Worm (Caenorhabditis elegans) whole organism, young adult: Measurements from ENCODE around the gene T24G10.2.

Experiments
- B0019.2 ChIP-seq: fragments of 200-800 bp; sonication (Bioruptor generic); conservative IDR thresholded peaks from 2 replicates; pipeline ENCODE4 v1.3.6; 2022; ENCODE audit warnings: missing genetic modification reagents, missing genetic modification characterization, missing compliant biosample characterization
- B0035.1 ChIP-seq: sonication (generic microtip); optimal IDR thresholded peaks from 2 replicates; lab custom pipeline; 2016; ENCODE audit warnings: missing genetic modification characterization, mild to moderate bottlenecking, missing compliant biosample characterization, missing genotype, missing genetic modification reagents
- F23B12.7 ChIP-seq: sonication (generic microtip); optimal IDR thresholded peaks from 2 replicates; lab custom pipeline; 2017; ENCODE audit warnings: missing genetic modification characterization, mild to moderate bottlenecking, missing compliant biosample characterization, antibody characterized with exemption, moderate library complexity; ENCODE audit not compliant: insufficient read depth
- F33H1.4 ChIP-seq: fragments of 200-800 bp; sonication (Bioruptor generic); IDR thresholded peaks from 2 replicates; pipeline ENCODE4 v1.3.6; 2022; ENCODE audit warnings: missing genetic modification reagents, missing genetic modification characterization, missing compliant biosample characterization
- F49E8.2 ChIP-seq: sonication (generic microtip); optimal IDR thresholded peaks from 3 replicates; lab custom pipeline; 2017; ENCODE audit warnings: missing genetic modification characterization, mild to moderate bottlenecking, missing compliant biosample characterization, antibody characterized with exemption, moderate library complexity; ENCODE audit not compliant: insufficient read depth
- F52B5.7 ChIP-seq: sonication (generic microtip); optimal IDR thresholded peaks from 2 replicates; lab custom pipeline; 2016; ENCODE audit warnings: mild to moderate bottlenecking, missing genetic modification characterization, missing compliant biosample characterization
- F57C9.4 ChIP-seq: sonication (generic microtip); optimal IDR thresholded peaks from 2 replicates; lab custom pipeline; 2017; ENCODE audit warnings: mild to moderate bottlenecking, missing genetic modification characterization, missing compliant biosample characterization
- K11D2.4 ChIP-seq: fragments of 200-800 bp; sonication (Bioruptor generic); IDR thresholded peaks from 2 replicates; pipeline ENCODE4 v1.3.6; 2022; ENCODE audit warnings: missing genetic modification reagents, missing genetic modification characterization, missing compliant biosample characterization
- Y53G8AR.9 ChIP-seq: fragments of 200-800 bp; sonication (Bioruptor generic); conservative IDR thresholded peaks from 2 replicates; pipeline ENCODE4 v1.3.6; 2022; ENCODE audit warnings: missing genetic modification reagents, missing genetic modification characterization, missing compliant biosample characterization
- akir-1 ChIP-seq: fragments of 200-800 bp; sonication (Bioruptor generic); optimal IDR thresholded peaks from 2 replicates; lab custom pipeline; 2018; ENCODE audit warnings: mild to moderate bottlenecking, missing genetic modification characterization, moderate library complexity, missing compliant biosample characterization
- ama-1 ChIP-seq, 3 experiments: fragments of 150-350 bp in 1 of 3; sonication (generic microtip) in 2 of 3; optimal IDR thresholded peaks; 2 replicates each; lab custom pipeline; 2014 to 2018; ENCODE audit warnings: missing biosample characterization in 2 of 3, missing genetic modification characterization in 2 of 3, missing genetic modification reagents in 2 of 3
- ceh-40 ChIP-seq: fragments of 200-800 bp; sonication (Bioruptor generic); IDR thresholded peaks from 2 replicates; pipeline ENCODE4 v1.3.6; 2022; ENCODE audit warnings: missing genetic modification characterization, missing compliant biosample characterization
- ceh-91 ChIP-seq: fragments of 200-800 bp; sonication (Bioruptor generic); IDR thresholded peaks from 2 replicates; pipeline ENCODE4 v1.3.6; 2022; ENCODE audit warnings: missing genetic modification reagents, missing genetic modification characterization, missing compliant biosample characterization
- efl-1 ChIP-seq: fragments of 150-350 bp; optimal IDR thresholded peaks from 2 replicates; lab custom pipeline; 2014; ENCODE audit warnings: missing biosample characterization, missing genetic modification reagents, missing genetic modification characterization
- egl-44 ChIP-seq: fragments of 200-800 bp; sonication (Bioruptor generic); IDR thresholded peaks from 2 replicates; pipeline ENCODE4 v1.3.6; 2022; ENCODE audit warnings: missing genetic modification reagents, missing genetic modification characterization, missing compliant biosample characterization
- egrh-3 ChIP-seq: fragments of 200-800 bp; sonication (Bioruptor generic); IDR thresholded peaks from 2 replicates; pipeline ENCODE4 v1.3.6; 2022; ENCODE audit warnings: missing genetic modification reagents, missing genetic modification characterization, missing compliant biosample characterization
- ets-4 ChIP-seq: fragments of 200-800 bp; sonication (Bioruptor generic); optimal IDR thresholded peaks from 2 replicates; lab custom pipeline; 2018; ENCODE audit warnings: mild to moderate bottlenecking, missing genetic modification characterization, missing compliant biosample characterization
- hmg-20 ChIP-seq: fragments of 200-800 bp; sonication (Bioruptor generic); IDR thresholded peaks from 2 replicates; pipeline ENCODE4 v1.3.6; 2022; ENCODE audit warnings: missing genetic modification reagents, missing genetic modification characterization, missing compliant biosample characterization
- hrde-1 ChIP-seq: sonication (generic microtip); optimal IDR thresholded peaks from 2 replicates; lab custom pipeline; 2016; ENCODE audit warnings: missing genetic modification characterization, mild to moderate bottlenecking, missing compliant biosample characterization, moderate library complexity, missing genotype, missing genetic modification reagents, borderline replicate concordance
- let-607 ChIP-seq, 2 experiments: fragments of 200-800 bp in 1 of 2; sonication (Bioruptor generic) in 1 of 2; sonication (generic microtip) in 1 of 2; optimal IDR thresholded peaks; 2 replicates each; lab custom pipeline; 2016 to 2018; ENCODE audit warnings: mild to moderate bottlenecking in 2 of 2, missing compliant biosample characterization in 2 of 2, missing genetic modification characterization in 2 of 2, moderate library complexity in 2 of 2, missing genotype in 1 of 2
- lin-54 ChIP-seq: fragments of 200-800 bp; sonication (Bioruptor generic); optimal IDR thresholded peaks from 2 replicates; lab custom pipeline; 2018; ENCODE audit warnings: mild to moderate bottlenecking, missing genetic modification characterization, missing compliant biosample characterization
- lsl-1 ChIP-seq: fragments of 200-800 bp; sonication (Bioruptor generic); optimal IDR thresholded peaks from 2 replicates; lab custom pipeline; 2018; ENCODE audit warnings: mild to moderate bottlenecking, missing genetic modification characterization, moderate library complexity, missing compliant biosample characterization
- madf-6 ChIP-seq: fragments of 200-800 bp; sonication (Bioruptor generic); IDR thresholded peaks from 2 replicates; pipeline ENCODE4 v1.3.6; 2022; ENCODE audit warnings: missing genetic modification reagents, missing genetic modification characterization, missing compliant biosample characterization
- madf-8 ChIP-seq: fragments of 200-800 bp; sonication (Bioruptor generic); conservative IDR thresholded peaks from 2 replicates; pipeline ENCODE4 v1.3.6; 2022; ENCODE audit warnings: missing genetic modification reagents, missing genetic modification characterization, missing compliant biosample characterization
- mcd-1 ChIP-seq: fragments of 200-800 bp; sonication (Bioruptor generic); IDR thresholded peaks from 2 replicates; pipeline ENCODE4 v1.3.6; 2022; ENCODE audit warnings: missing genetic modification reagents, missing genetic modification characterization, missing compliant biosample characterization
- nhr-120 ChIP-seq: fragments of 200-800 bp; sonication (Bioruptor generic); IDR thresholded peaks from 2 replicates; pipeline ENCODE4 v1.3.6; 2022; ENCODE audit warnings: missing genetic modification characterization, missing compliant biosample characterization
- nhr-179 ChIP-seq: sonication (generic microtip); optimal IDR thresholded peaks from 2 replicates; lab custom pipeline; 2016; ENCODE audit warnings: mild to moderate bottlenecking, missing genetic modification characterization, missing compliant biosample characterization
- snpc-1.1 ChIP-seq: sonication (generic microtip); optimal IDR thresholded peaks from 2 replicates; lab custom pipeline; 2017; ENCODE audit warnings: missing genetic modification characterization, mild to moderate bottlenecking, missing compliant biosample characterization, antibody characterized with exemption, moderate library complexity, missing genotype, missing genetic modification reagents; ENCODE audit not compliant: insufficient read depth
- somi-1 ChIP-seq: fragments of 200-800 bp; sonication (Bioruptor generic); optimal IDR thresholded peaks from 2 replicates; lab custom pipeline; 2018; ENCODE audit warnings: mild to moderate bottlenecking, missing genetic modification characterization, missing compliant biosample characterization
- tbp1 ChIP-seq: fragments of 200-800 bp; sonication (Bioruptor generic); optimal IDR thresholded peaks from 2 replicates; lab custom pipeline; 2018; ENCODE audit warnings: mild to moderate bottlenecking, missing genetic modification characterization, missing compliant biosample characterization
- xnd-1 ChIP-seq: sonication (generic microtip); optimal IDR thresholded peaks from 2 replicates; lab custom pipeline; 2016; ENCODE audit warnings: missing genotype, missing genetic modification reagents, missing genetic modification characterization, missing compliant biosample characterization
- zfh-2 ChIP-seq: fragments of 200-800 bp; sonication (Bioruptor generic); conservative IDR thresholded peaks from 2 replicates; pipeline ENCODE4 v1.3.6; 2022; ENCODE audit warnings: missing genetic modification reagents, missing genetic modification characterization, missing compliant biosample characterization
- ztf-26 ChIP-seq: sonication (generic microtip); optimal IDR thresholded peaks from 2 replicates; lab custom pipeline; 2017; ENCODE audit warnings: missing genetic modification characterization, missing compliant biosample characterization
- ztf-3 ChIP-seq: fragments of 200-800 bp; sonication (Bioruptor generic); optimal IDR thresholded peaks from 2 replicates; lab custom pipeline; 2018; ENCODE audit warnings: mild to moderate bottlenecking, missing genetic modification characterization, missing compliant biosample characterization

T24G10.2 gene

DNA sequence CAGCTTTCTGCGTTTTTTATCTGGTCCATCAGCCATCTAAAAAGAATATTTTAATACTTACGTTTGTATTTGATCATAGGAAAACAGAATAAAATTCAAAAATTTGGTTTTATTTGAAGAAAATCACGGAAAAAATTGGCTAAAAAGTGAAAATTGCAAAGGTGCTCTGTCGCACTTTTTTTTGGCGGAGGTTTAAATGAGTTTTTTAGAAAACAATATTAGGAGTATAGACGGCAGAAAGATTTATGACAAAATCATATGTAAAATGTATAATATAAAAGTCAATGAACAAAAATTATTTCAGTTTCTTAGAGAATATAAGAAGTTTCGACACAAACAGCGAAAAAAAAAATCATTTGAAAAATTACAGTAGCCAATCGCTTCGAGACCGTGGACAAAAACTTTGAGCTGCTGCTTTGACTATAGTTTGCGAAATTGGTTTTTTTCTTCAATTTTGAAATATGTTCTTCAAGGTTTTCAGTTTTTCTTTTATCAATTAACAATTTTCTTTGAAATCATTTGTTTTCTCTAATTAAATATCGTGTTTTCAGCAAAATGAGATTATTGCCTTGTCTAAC is 41.3 kb upstream of the T24G10.2 start, which contains the start of the genes R02F2.7 and R02F2.4:
TSS of gene R02F2.7 (minus strand) at position 36 of the 578 bp plus-strand sequence.
TSS of gene R02F2.4 (plus strand) at position 552 of the 578 bp plus-strand sequence.
- TF ChIP-seq lin-54 (GFP tag; lab: Kevin White, UChicago) (peak; percentile 74), xnd-1 (tag; lab: Kevin White, UChicago) (peak; percentile 74), F57C9.4 (tag; lab: Kevin White, UChicago) (no peak), akir-1 (GFP tag; lab: Kevin White, UChicago) (no peak), mcd-1 (GFP tag; lab: Robert Waterston, UW) (peak; percentile 53; the same call in 1 of the 2 replicates), madf-6 (GFP tag; lab: Robert Waterston, UW) (peak; percentile 78), madf-8 (GFP tag; lab: Robert Waterston, UW) (0 out of 2 replicates have a peak, but pooled peaks have one; percentile 25), F33H1.4 (GFP tag; lab: Robert Waterston, UW) (peak; percentile 82), ztf-3 (GFP tag; lab: Kevin White, UChicago) (no peak), lsl-1 (GFP tag; lab: Kevin White, UChicago) (peak; percentile 92), ceh-40 (no peak), B0019.2 (GFP tag; lab: Robert Waterston, UW) (no peak), F49E8.2 (peak; percentile 21), efl-1 (GFP tag; lab: Kevin White, UChicago) (peak; percentile 54), F52B5.7 (tag; lab: Kevin White, UChicago) (no peak), egrh-3 (no peak), nhr-179 (tag; lab: Kevin White, UChicago) (no peak), somi-1 (GFP tag; lab: Kevin White, UChicago) (no peak)
- TF ChIP-seq, all 124 proteins: peak for 9

DNA sequence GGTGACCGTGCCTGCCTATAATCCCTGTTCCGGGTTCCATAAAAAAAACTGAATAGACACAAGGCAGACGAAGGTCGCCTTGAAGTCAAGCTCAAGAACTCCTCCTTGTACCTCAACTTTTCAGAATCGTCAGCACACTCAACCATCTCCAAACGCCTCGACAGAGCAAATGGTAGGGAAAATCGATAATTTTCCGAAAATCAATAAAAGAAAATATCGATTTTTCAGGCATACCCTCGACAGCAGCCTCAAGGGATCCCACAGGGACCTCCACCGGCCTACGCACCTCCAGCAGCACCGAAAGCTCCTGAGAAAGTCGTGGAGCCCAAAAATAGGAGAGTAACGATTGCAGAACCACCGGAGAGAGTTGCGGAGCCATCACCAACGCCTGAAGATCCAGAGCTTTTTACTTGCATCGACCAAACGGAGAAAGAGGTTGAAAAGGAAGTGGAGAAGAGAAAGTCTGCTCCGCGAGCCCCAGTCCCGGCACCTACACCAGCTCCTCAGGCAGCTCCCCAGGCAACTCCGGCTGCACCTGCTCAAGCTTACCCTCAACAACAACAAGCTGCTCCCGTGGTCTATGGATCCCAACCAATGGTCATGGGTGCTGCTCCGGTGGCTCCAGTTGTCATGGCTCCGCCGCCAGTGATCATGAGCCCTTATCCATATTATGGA is 37.1 kb upstream of the T24G10.2 start:
- TF ChIP-seq nhr-120 (GFP tag; lab: Robert Waterston, UW), result 0 out of 2 replicates have a peak, but pooled peaks have one; percentile 55
- TF ChIP-seq egl-44 (GFP tag; lab: Robert Waterston, UW), result no peak
- TF ChIP-seq ztf-26, result no peak
- no peak for TF ChIP-seq B0035.1 (tag; lab: Kevin White, UChicago)
- TF ChIP-seq let-607 (tag; optimal IDR thresholded peaks at IDR 0.05; lab: Kevin White, UChicago), result no peak
- TF ChIP-seq Y53G8AR.9 (GFP tag; lab: Robert Waterston, UW), result 0 out of 2 replicates have a peak, but pooled peaks have one; percentile 26
- TF ChIP-seq mcd-1 (GFP tag; lab: Robert Waterston, UW), result 0 out of 2 replicates have a peak, but pooled peaks have one; percentile 13
- no peak for TF ChIP-seq tbp1 (GFP tag; lab: Kevin White, UChicago)
- TF ChIP-seq ets-4, result no peak
- peak; percentile 71; the same call in 1 of the 2 replicates for TF ChIP-seq egrh-3
- no peak for TF ChIP-seq lsl-1 (GFP tag; lab: Kevin White, UChicago)
- peak; percentile 86 for TF ChIP-seq zfh-2 (GFP tag; lab: Robert Waterston, UW)
- TF ChIP-seq K11D2.4 (GFP tag; lab: Robert Waterston, UW), result no peak
- no peak for TF ChIP-seq F23B12.7 (tag; lab: Kevin White, UChicago)
- TF ChIP-seq hrde-1, result peak; percentile 18

DNA sequence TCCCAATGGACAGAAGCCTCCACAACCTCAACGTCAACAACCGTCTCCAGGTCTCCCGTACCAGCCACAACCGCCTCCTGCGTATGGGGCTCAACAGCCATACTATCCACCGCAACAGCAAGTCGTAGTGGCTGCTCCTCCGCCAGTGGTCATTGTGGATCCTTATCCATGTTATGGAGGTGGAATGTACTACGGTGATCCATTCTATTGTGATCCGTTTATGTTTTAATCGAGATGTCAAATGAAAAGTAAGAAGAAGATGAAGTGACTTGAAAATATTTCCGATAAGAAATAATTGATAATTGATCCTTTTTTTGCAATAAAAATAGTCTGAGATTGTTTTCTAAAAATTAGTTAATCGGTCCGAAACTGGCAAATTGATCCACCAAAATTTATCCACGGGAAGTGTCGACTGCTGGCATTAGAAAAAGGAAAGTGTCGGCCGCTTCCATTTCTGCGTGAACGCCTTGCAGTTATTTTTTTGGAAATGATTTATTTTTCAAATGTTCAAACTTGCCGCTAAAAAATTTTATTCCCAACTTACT is 36.3 kb upstream of the T24G10.2 start, which contains the start of the genes R02F2.6 and R02F2.5:
TSS of gene R02F2.6 (minus strand) at position 101 of the 545 bp plus-strand sequence.
TSS of gene R02F2.5 (plus strand) at position 495 of the 545 bp plus-strand sequence.
- 0 out of 2 replicates have a peak, but pooled peaks have one; percentile 2 for TF ChIP-seq zfh-2 (GFP tag; lab: Robert Waterston, UW)
- no peak for TF ChIP-seq ceh-91
- TF ChIP-seq ama-1 (optimal IDR thresholded peaks at IDR 0.05; lab: Kevin White, UChicago), result no peak
- no peak for TF ChIP-seq ama-1 (GFP tag; optimal IDR thresholded peaks at IDR 0.05; lab: Kevin White, UChicago)
- TF ChIP-seq hmg-20 (GFP tag; lab: Robert Waterston, UW), result no peak
- no peak for TF ChIP-seq F33H1.4 (GFP tag; lab: Robert Waterston, UW)
- TF ChIP-seq snpc-1.1 (tag; lab: Kevin White, UChicago), result peak; percentile 15
